Fruit fly (Drosophila melanogaster): ENCODE results near the gene Fip1.
A peak's percentile ranks its signal among the peaks of the same experiment; 100 is the strongest.

Fip1 gene

dm6 chr3R:4450721-4451120, 34.1 kb upstream of the Fip1 start:
- TF ChIP-seq ci (GFP tag; IDR thresholded peaks at IDR 0.05) (peak; percentile 33; the same call in 1 of the 3 replicates), Ets65A (GFP tag) (peak; percentile 17), zfh1 (GFP tag; IDR thresholded peaks at IDR 0.05) (0 out of 3 replicates have a peak, but pooled peaks have one; percentile 34), CG9932 (GFP tag; IDR thresholded peaks at IDR 0.05) (0 out of 2 replicates have a peak, but pooled peaks have one; percentile 13), CG3163 (GFP tag; optimal IDR thresholded peaks at IDR 0.05) (no peak), hkb (optimal IDR thresholded peaks at IDR 0.05) (no peak), hkb (GFP tag; IDR thresholded peaks at IDR 0.05) (no peak), scrt (GFP tag; optimal IDR thresholded peaks at IDR 0.05) (no peak), CG1792 (GFP tag; optimal IDR thresholded peaks at IDR 0.05) (no peak), CG17912 (GFP tag; optimal IDR thresholded peaks at IDR 0.05) (peak; percentile 17), CG17385 (GFP tag; optimal IDR thresholded peaks at IDR 0.05) (no peak), CG5953 (GFP tag; IDR thresholded peaks at IDR 0.05) (0 out of 2 replicates have a peak, but pooled peaks have one; percentile 15), bsh (GFP tag; optimal IDR thresholded peaks at IDR 0.05) (no peak), CG6813 (GFP tag; optimal IDR thresholded peaks at IDR 0.05) (no peak), wor (GFP tag; IDR thresholded peaks at IDR 0.05) (no peak), Adf1 (GFP tag; IDR thresholded peaks at IDR 0.05) (peak; percentile 84), Deaf1 (tag; optimal IDR thresholded peaks at IDR 0.05) (peak; percentile 30), pros (GFP tag; optimal IDR thresholded peaks at IDR 0.05) (peak; percentile 95), CG6654 (GFP tag; optimal IDR thresholded peaks at IDR 0.05) (no peak), CG10462 (GFP tag; optimal IDR thresholded peaks at IDR 0.05) (no peak), Jarid2 (GFP tag; optimal IDR thresholded peaks at IDR 0.05) (peak; percentile 68), CG33557 (GFP tag; optimal IDR thresholded peaks at IDR 0.05) (no peak), CG17802 (tag; optimal IDR thresholded peaks at IDR 0.05) (no peak), CG5180 (GFP tag; optimal IDR thresholded peaks at IDR 0.05) (peak; percentile 63), chm (GFP tag; IDR thresholded peaks at IDR 0.05) (peak; percentile 48; the same call in 1 of the 2 replicates), Opbp (GFP tag; IDR thresholded peaks at IDR 0.05; ENCODE audit: partially characterized antibody) (0 out of 3 replicates have a peak, but pooled peaks have one; percentile 24), aop (GFP tag; IDR thresholded peaks at IDR 0.05) (0 out of 2 replicates have a peak, but pooled peaks have one; percentile 12), ham (GFP tag; IDR thresholded peaks at IDR 0.05) (no peak), CG1832 (GFP tag; optimal IDR thresholded peaks at IDR 0.05) (no peak), CG2129 (GFP tag; IDR thresholded peaks at IDR 0.05; ENCODE audit: partially characterized antibody) (no peak), CG8478 (optimal IDR thresholded peaks at IDR 0.05) (no peak), CG11560 (tag; IDR thresholded peaks at IDR 0.05) (no peak), crol (GFP tag; IDR thresholded peaks at IDR 0.05) (peak; percentile 22; the same call in 1 of the 2 replicates), CG42726 (GFP tag; IDR thresholded peaks at IDR 0.05; ENCODE audit: partially characterized antibody) (no peak), mirr (GFP tag; optimal IDR thresholded peaks at IDR 0.05) (no peak), CG32772 (GFP tag; IDR thresholded peaks at IDR 0.05) (no peak), bab2 (GFP tag; optimal IDR thresholded peaks at IDR 0.05) (no peak), Xrp1 (GFP tag; IDR thresholded peaks at IDR 0.05) (no peak), Med (GFP tag) (peak; percentile 79), CG11456 (GFP tag; IDR thresholded peaks at IDR 0.05) (0 out of 3 replicates have a peak, but pooled peaks have one; percentile 25), so (GFP tag; IDR thresholded peaks at IDR 0.05) (0 out of 3 replicates have a peak, but pooled peaks have one; percentile 8), chinmo (GFP tag; IDR thresholded peaks at IDR 0.05; ENCODE audit: partially characterized antibody) (peak; percentile 61; the same call in 1 of the 4 replicates), HHEX (GFP tag; optimal IDR thresholded peaks at IDR 0.05) (peak; percentile 15), Awh (GFP tag; IDR thresholded peaks at IDR 0.05) (peak; percentile 4; the same call in 1 of the 2 replicates), tin (GFP tag; optimal IDR thresholded peaks at IDR 0.05) (no peak), vvl (GFP tag; IDR thresholded peaks at IDR 0.05) (peak; percentile 56), CG10543 (GFP tag; optimal IDR thresholded peaks at IDR 0.05) (no peak)
